Worm (Caenorhabditis elegans) whole organism, L3 larva: ENCODE measurements around the gene F45B8.5.

ENCODE experiments used
- R02D3.7 ChIP-seq: fragments of 150-350 bp; optimal IDR thresholded peaks from 2 replicates; lab custom pipeline; 2014; ENCODE audit warnings: missing biosample characterization, missing genetic modification characterization
- ZK546.5 ChIP-seq: sonication (generic microtip); optimal IDR thresholded peaks from 2 replicates; lab custom pipeline; 2017; ENCODE audit warnings: missing biosample characterization, missing genetic modification characterization
- aly-2 ChIP-seq: fragments of 150-350 bp; optimal IDR thresholded peaks from 2 replicates; lab custom pipeline; 2014; ENCODE audit warnings: missing biosample characterization, missing genetic modification characterization
- ama-1 ChIP-seq: fragments of 150-350 bp; optimal IDR thresholded peaks from 2 replicates; lab custom pipeline; 2018
- ceh-16 ChIP-seq: sonication (generic microtip); optimal IDR thresholded peaks from 2 replicates; lab custom pipeline; 2017; ENCODE audit warnings: missing biosample characterization, missing genetic modification characterization
- ceh-28 ChIP-seq: fragments of 150-350 bp; optimal IDR thresholded peaks from 2 replicates; lab custom pipeline; 2014; ENCODE audit warnings: missing biosample characterization, missing genetic modification reagents, missing genetic modification characterization
- ceh-82 ChIP-seq: fragments of 150-350 bp; optimal IDR thresholded peaks from 2 replicates; lab custom pipeline; 2014; ENCODE audit warnings: missing biosample characterization, missing genetic modification characterization
- daf-12 ChIP-seq: fragments of 150-350 bp; optimal IDR thresholded peaks from 2 replicates; lab custom pipeline; 2014; ENCODE audit warnings: missing biosample characterization, missing genetic modification reagents, missing genetic modification characterization
- egl-5 ChIP-seq: fragments of 150-350 bp; optimal IDR thresholded peaks from 2 replicates; lab custom pipeline; 2017; ENCODE audit warnings: missing biosample characterization, missing genetic modification reagents, missing genetic modification characterization, inconsistent platforms
- elt-1 ChIP-seq: fragments of 150-350 bp; optimal IDR thresholded peaks from 2 replicates; lab custom pipeline; 2014; ENCODE audit warnings: missing biosample characterization, missing genetic modification characterization
- elt-2 ChIP-seq: sonication (generic microtip); optimal IDR thresholded peaks from 2 replicates; lab custom pipeline; 2016; ENCODE audit warnings: missing genetic modification reagents, mild to moderate bottlenecking, missing genetic modification characterization, missing compliant biosample characterization
- elt-3 ChIP-seq, 3 experiments: fragments of 150-350 bp in 1 of 3; sonication (generic microtip) in 2 of 3; optimal IDR thresholded peaks; 2 replicates in 2 of 3; 4 replicates in 1 of 3; lab custom pipeline; 2014 to 2017; ENCODE audit warnings: missing biosample characterization in 3 of 3, missing genetic modification characterization in 3 of 3
- fos-1 ChIP-seq: fragments of 150-350 bp; optimal IDR thresholded peaks from 2 replicates; lab custom pipeline; 2014; ENCODE audit warnings: missing biosample characterization, missing genetic modification characterization
- hmg-11 ChIP-seq: sonication (generic microtip); optimal IDR thresholded peaks from 2 replicates; lab custom pipeline; 2016; ENCODE audit warnings: missing genetic modification characterization, missing compliant biosample characterization
- lin-15B ChIP-seq: fragments of 150-350 bp; optimal IDR thresholded peaks from 2 replicates; lab custom pipeline; 2014; ENCODE audit warnings: missing biosample characterization, missing genetic modification characterization
- lin-39 ChIP-seq: fragments of 150-350 bp; optimal IDR thresholded peaks from 2 replicates; lab custom pipeline; 2018; ENCODE audit warnings: missing biosample characterization, missing genetic modification reagents, missing genetic modification characterization
- lsy-12 ChIP-seq: sonication (generic microtip); optimal IDR thresholded peaks from 2 replicates; lab custom pipeline; 2016; ENCODE audit warnings: mild to moderate bottlenecking, missing genetic modification characterization, missing compliant biosample characterization
- mdl-1 ChIP-seq: fragments of 150-350 bp; optimal IDR thresholded peaks from 2 replicates; lab custom pipeline; 2014; ENCODE audit warnings: missing biosample characterization, missing genetic modification characterization
- mml-1 ChIP-seq: fragments of 150-350 bp; sonication (generic microtip); optimal IDR thresholded peaks from 3 replicates; lab custom pipeline; 2014; ENCODE audit warnings: missing biosample characterization, missing genetic modification characterization
- nfya-1 ChIP-seq: sonication (generic microtip); optimal IDR thresholded peaks from 2 replicates; lab custom pipeline; 2017; ENCODE audit warnings: missing genetic modification characterization, mild to moderate bottlenecking, missing compliant biosample characterization, antibody characterized with exemption, moderate library complexity; ENCODE audit not compliant: insufficient read depth
- nhr-11 ChIP-seq: fragments of 150-350 bp; optimal IDR thresholded peaks from 2 replicates; lab custom pipeline; 2014; ENCODE audit warnings: missing biosample characterization, missing genetic modification characterization
- nhr-12 ChIP-seq: fragments of 150-350 bp; optimal IDR thresholded peaks from 2 replicates; lab custom pipeline; 2014; ENCODE audit warnings: missing biosample characterization, missing genetic modification characterization
- nhr-23 ChIP-seq: fragments of 150-350 bp; optimal IDR thresholded peaks from 2 replicates; lab custom pipeline; 2014; ENCODE audit warnings: missing biosample characterization, missing genetic modification reagents, missing genetic modification characterization
- nhr-237 ChIP-seq: fragments of 150-350 bp; optimal IDR thresholded peaks from 2 replicates; lab custom pipeline; 2014; ENCODE audit warnings: missing biosample characterization, missing genetic modification characterization
- nhr-25 ChIP-seq: sonication (generic microtip); optimal IDR thresholded peaks from 2 replicates; lab custom pipeline; 2017; ENCODE audit warnings: missing biosample characterization, missing genetic modification characterization
- nhr-28 ChIP-seq: fragments of 150-350 bp; optimal IDR thresholded peaks from 2 replicates; lab custom pipeline; 2014; ENCODE audit warnings: missing biosample characterization, missing genetic modification characterization
- nhr-43 ChIP-seq: sonication (generic microtip); optimal IDR thresholded peaks from 2 replicates; lab custom pipeline; 2016; ENCODE audit warnings: mild to moderate bottlenecking, missing genetic modification characterization, missing compliant biosample characterization; ENCODE audit not compliant: poor library complexity, severe bottlenecking
- nhr-76 ChIP-seq: fragments of 150-350 bp; sonication (generic microtip); optimal IDR thresholded peaks from 5 replicates; lab custom pipeline; 2014; ENCODE audit warnings: missing biosample characterization, missing genetic modification characterization
- pha-4 ChIP-seq: fragments of 150-350 bp; optimal IDR thresholded peaks from 2 replicates; lab custom pipeline; 2014; ENCODE audit warnings: missing biosample characterization, missing genetic modification reagents, missing genetic modification characterization
- pqm-1 ChIP-seq: fragments of 150-350 bp; optimal IDR thresholded peaks from 2 replicates; lab custom pipeline; 2017; ENCODE audit warnings: missing biosample characterization, missing genetic modification characterization, inconsistent platforms
- sea-2 ChIP-seq: fragments of 150-350 bp; sonication (generic microtip); optimal IDR thresholded peaks from 4 replicates; lab custom pipeline; 2014; ENCODE audit warnings: missing biosample characterization, missing genetic modification reagents, missing genetic modification characterization
- skn-1 ChIP-seq: fragments of 150-350 bp; optimal IDR thresholded peaks from 2 replicates; lab custom pipeline; 2014; ENCODE audit warnings: missing biosample characterization, missing genetic modification characterization
- tbx-2 ChIP-seq: sonication (generic microtip); optimal IDR thresholded peaks from 2 replicates; lab custom pipeline; 2016; ENCODE audit warnings: mild to moderate bottlenecking, missing genetic modification characterization, missing compliant biosample characterization
- unc-39 ChIP-seq: sonication (generic microtip); optimal IDR thresholded peaks from 4 replicates; lab custom pipeline; 2017; ENCODE audit warnings: missing biosample characterization, missing genetic modification characterization
- unc-62 ChIP-seq: fragments of 150-350 bp; sonication (generic microtip); optimal IDR thresholded peaks from 4 replicates; lab custom pipeline; 2014; ENCODE audit warnings: missing biosample characterization, missing genetic modification reagents, missing genetic modification characterization
- zag-1 ChIP-seq: fragments of 150-350 bp; optimal IDR thresholded peaks from 2 replicates; lab custom pipeline; 2014; ENCODE audit warnings: missing biosample characterization, missing genetic modification characterization
- ztf-11 ChIP-seq: fragments of 150-350 bp; optimal IDR thresholded peaks from 2 replicates; lab custom pipeline; 2014; ENCODE audit warnings: missing biosample characterization, missing genetic modification characterization
- ztf-4 ChIP-seq: fragments of 150-350 bp; optimal IDR thresholded peaks from 2 replicates; lab custom pipeline; 2014; ENCODE audit warnings: missing biosample characterization, missing genetic modification characterization

Gene F45B8.5

ce11 chrX:14976840-14977534 is 11.1 kb downstream of the F45B8.5 start:
- no peak for TF ChIP-seq fos-1 (tag; lab: Kevin White, UChicago)
- no peak for TF ChIP-seq mml-1 (tag; lab: Kevin White, UChicago)
- TF ChIP-seq lin-39 (tag; lab: Kevin White, UChicago) = no peak
- TF ChIP-seq mdl-1 (tag; lab: Kevin White, UChicago) = no peak

DNA sequence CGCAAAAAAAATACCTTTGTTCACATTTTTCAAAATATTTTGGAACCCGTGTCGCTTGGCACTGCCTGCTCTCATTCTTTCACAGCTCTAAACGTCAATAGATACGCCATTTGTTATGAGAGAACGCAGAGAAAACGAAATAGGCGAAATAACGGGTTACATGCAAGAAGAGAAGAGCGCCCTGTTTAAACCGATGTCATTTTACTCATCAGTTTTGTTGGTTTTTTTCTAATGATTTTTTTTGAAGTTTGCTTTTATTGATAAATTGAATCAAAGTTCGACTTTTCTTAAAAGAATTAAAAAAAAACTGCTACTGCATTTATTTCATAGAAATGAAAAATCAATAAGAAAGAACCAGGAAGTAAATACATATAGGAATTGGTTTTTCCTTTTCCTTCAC is 12.9 kb downstream of the F45B8.5 start:
- TF ChIP-seq ceh-16 (no peak), lin-39 (tag; lab: Kevin White, UChicago) (peak; percentile 24), elt-2 (tag; lab: Kevin White, UChicago) (peak; percentile 2), unc-39 (no peak), unc-62 (GFP tag; lab: Kevin White, UChicago) (no peak), mml-1 (tag; lab: Kevin White, UChicago) (no peak), nhr-43 (tag; lab: Kevin White, UChicago) (peak; percentile 37), pha-4 (tag; lab: Kevin White, UChicago) (peak; percentile 70), ceh-82 (tag; lab: Kevin White, UChicago) (no peak), nhr-25 (tag; lab: Kevin White, UChicago) (peak; percentile 4), nhr-237 (tag; lab: Kevin White, UChicago) (no peak), nhr-23 (tag; lab: Kevin White, UChicago) (no peak), mdl-1 (tag; lab: Kevin White, UChicago) (no peak), elt-3 (tag; optimal IDR thresholded peaks at IDR 0.05; lab: Kevin White, UChicago) (peak in 1 of 3 experiments; percentile 17), elt-1 (tag; lab: Kevin White, UChicago) (no peak), egl-5 (tag; lab: Kevin White, UChicago) (no peak), daf-12 (tag; lab: Kevin White, UChicago) (no peak), hmg-11 (peak; percentile 11), ztf-4 (tag; lab: Kevin White, UChicago) (no peak), nhr-12 (tag; lab: Kevin White, UChicago) (no peak), nhr-11 (tag; lab: Kevin White, UChicago) (no peak), lin-15B (tag; lab: Kevin White, UChicago) (no peak), aly-2 (tag; lab: Kevin White, UChicago) (no peak), lsy-12 (tag; lab: Kevin White, UChicago) (no peak), ZK546.5 (tag; lab: Kevin White, UChicago) (no peak), tbx-2 (tag; lab: Kevin White, UChicago) (no peak), pqm-1 (tag; lab: Kevin White, UChicago) (no peak), skn-1 (tag; lab: Kevin White, UChicago) (no peak), nhr-28 (tag; lab: Kevin White, UChicago) (no peak), ama-1 (lab: Kevin White, UChicago) (peak; percentile 90), nfya-1 (tag; lab: Kevin White, UChicago) (peak; percentile 63), nhr-76 (tag; lab: Kevin White, UChicago) (no peak), ceh-28 (peak; percentile 55)

DNA sequence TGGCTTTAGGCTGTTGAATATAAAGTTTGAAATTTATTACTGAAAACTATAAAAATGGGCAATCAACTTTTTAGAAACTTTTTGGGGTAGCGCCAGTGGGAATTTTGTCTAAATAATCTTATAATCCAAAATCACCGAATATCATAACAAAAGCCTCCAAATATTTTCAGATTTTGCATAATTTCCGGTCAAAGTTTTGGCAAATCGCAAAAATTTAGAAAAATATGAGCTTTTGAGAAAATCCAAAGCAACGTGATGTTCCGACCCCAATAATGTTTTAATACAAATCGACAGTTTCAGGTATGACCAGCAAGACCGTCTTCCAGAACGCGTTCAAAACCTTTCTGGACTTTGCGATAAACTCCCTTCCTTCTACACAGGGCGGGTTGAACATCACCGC is 13.5 kb downstream of the F45B8.5 start, which contains the start of gene emre-1:
Gene emre-1 (plus strand): TSS at position 301 of the 400 bp plus-strand sequence.
- TF ChIP-seq nhr-12 (tag; lab: Kevin White, UChicago) (no peak), lsy-12 (tag; lab: Kevin White, UChicago) (no peak), pqm-1 (tag; lab: Kevin White, UChicago) (no peak), ceh-28 (no peak), nhr-43 (tag; lab: Kevin White, UChicago) (no peak), ztf-11 (no peak), ceh-16 (no peak), ama-1 (lab: Kevin White, UChicago) (no peak), unc-62 (GFP tag; lab: Kevin White, UChicago) (no peak), R02D3.7 (tag; lab: Kevin White, UChicago) (no peak), pha-4 (tag; lab: Kevin White, UChicago) (no peak), ztf-4 (tag; lab: Kevin White, UChicago) (no peak), lin-15B (tag; lab: Kevin White, UChicago) (no peak), sea-2 (GFP tag; lab: Kevin White, UChicago) (no peak), nhr-25 (tag; lab: Kevin White, UChicago) (no peak), zag-1 (tag; lab: Kevin White, UChicago) (no peak), elt-1 (tag; lab: Kevin White, UChicago) (no peak), nhr-76 (tag; lab: Kevin White, UChicago) (no peak), mml-1 (tag; lab: Kevin White, UChicago) (no peak)
